Worm (Caenorhabditis elegans) whole organism, L2 larva: ENCODE data around the gene str-238.

Experiments used
- C34F6.9 ChIP-seq: fragments of 150-350 bp; optimal IDR thresholded peaks from 2 replicates; lab custom pipeline; 2014; ENCODE audit warnings: missing biosample characterization, missing genetic modification characterization
- F13H6.1 ChIP-seq: sonication (generic microtip); optimal IDR thresholded peaks from 2 replicates; lab custom pipeline; 2016; ENCODE audit warnings: missing genetic modification characterization, missing compliant biosample characterization
- Y55F3AM.14 ChIP-seq: fragments of 200-800 bp; sonication (Bioruptor generic); optimal IDR thresholded peaks from 2 replicates; lab custom pipeline; 2018; ENCODE audit warnings: mild to moderate bottlenecking, missing genetic modification characterization, missing compliant biosample characterization
- ZK546.5 ChIP-seq: sonication (generic microtip); optimal IDR thresholded peaks from 2 replicates; lab custom pipeline; 2017; ENCODE audit warnings: missing biosample characterization, missing genetic modification characterization
- aly-2 ChIP-seq: fragments of 150-350 bp; optimal IDR thresholded peaks from 2 replicates; lab custom pipeline; 2014; ENCODE audit warnings: missing biosample characterization, missing genetic modification characterization
- ama-1 ChIP-seq: fragments of 150-350 bp; optimal IDR thresholded peaks from 2 replicates; lab custom pipeline; 2018; ENCODE audit warnings: inconsistent platforms
- blmp-1 ChIP-seq: sonication (generic microtip); optimal IDR thresholded peaks from 2 replicates; lab custom pipeline; 2017; ENCODE audit warnings: missing genetic modification characterization, mild to moderate bottlenecking, missing compliant biosample characterization, antibody characterized with exemption, moderate library complexity; ENCODE audit not compliant: insufficient read depth
- ceh-16 ChIP-seq: fragments of 150-350 bp; optimal IDR thresholded peaks from 2 replicates; lab custom pipeline; 2014; ENCODE audit warnings: missing biosample characterization, missing genetic modification characterization
- crh-2 ChIP-seq: sonication (generic microtip); optimal IDR thresholded peaks from 2 replicates; lab custom pipeline; 2017; ENCODE audit warnings: missing biosample characterization, missing genetic modification characterization
- dmd-4 ChIP-seq: sonication (generic microtip); optimal IDR thresholded peaks from 2 replicates; lab custom pipeline; 2017; ENCODE audit warnings: missing biosample characterization, missing genetic modification characterization
- elt-1 ChIP-seq: fragments of 150-350 bp; optimal IDR thresholded peaks from 2 replicates; lab custom pipeline; 2014; ENCODE audit warnings: missing biosample characterization, missing genetic modification characterization
- elt-3 ChIP-seq: sonication (generic microtip); optimal IDR thresholded peaks from 2 replicates; lab custom pipeline; 2017; ENCODE audit warnings: missing biosample characterization, missing genetic modification characterization
- fos-1 ChIP-seq: fragments of 150-350 bp; optimal IDR thresholded peaks from 2 replicates; lab custom pipeline; 2014; ENCODE audit warnings: missing biosample characterization, missing genetic modification characterization
- lin-11 ChIP-seq: fragments of 150-350 bp; sonication (generic microtip); optimal IDR thresholded peaks from 2 replicates; lab custom pipeline; 2014; ENCODE audit warnings: missing biosample characterization, missing genetic modification characterization, inconsistent platforms, mixed read lengths
- lin-13 ChIP-seq: fragments of 150-350 bp; optimal IDR thresholded peaks from 2 replicates; lab custom pipeline; 2014; ENCODE audit warnings: missing biosample characterization, missing genetic modification reagents, missing genetic modification characterization
- mab-5 ChIP-seq: fragments of 150-350 bp; optimal IDR thresholded peaks from 2 replicates; lab custom pipeline; 2014; ENCODE audit warnings: missing biosample characterization, missing genetic modification characterization
- nhr-10 ChIP-seq: sonication (generic microtip); optimal IDR thresholded peaks from 2 replicates; lab custom pipeline; 2017; ENCODE audit warnings: missing biosample characterization, missing genetic modification characterization
- nhr-11 ChIP-seq: fragments of 150-350 bp; optimal IDR thresholded peaks from 2 replicates; lab custom pipeline; 2014; ENCODE audit warnings: missing biosample characterization, missing genetic modification characterization
- nhr-23 ChIP-seq: fragments of 150-350 bp; optimal IDR thresholded peaks from 2 replicates; lab custom pipeline; 2014; ENCODE audit warnings: missing biosample characterization, missing genetic modification reagents, missing genetic modification characterization
- nhr-237 ChIP-seq: fragments of 150-350 bp; optimal IDR thresholded peaks from 2 replicates; lab custom pipeline; 2014; ENCODE audit warnings: missing biosample characterization, missing genetic modification characterization
- nhr-25 ChIP-seq: fragments of 150-350 bp; sonication (generic microtip); optimal IDR thresholded peaks from 3 replicates; lab custom pipeline; 2014; ENCODE audit warnings: missing biosample characterization, missing genetic modification characterization
- nhr-77 ChIP-seq: fragments of 150-350 bp; optimal IDR thresholded peaks from 2 replicates; lab custom pipeline; 2014; ENCODE audit warnings: missing biosample characterization, missing genetic modification characterization
- peb-1 ChIP-seq: fragments of 150-350 bp; optimal IDR thresholded peaks from 2 replicates; lab custom pipeline; 2014; ENCODE audit warnings: missing biosample characterization, missing genetic modification characterization
- skn-1 ChIP-seq: sonication (generic microtip); optimal IDR thresholded peaks from 2 replicates; lab custom pipeline; 2017; ENCODE audit warnings: missing biosample characterization, missing genetic modification characterization
- sma-3 ChIP-seq: sonication (generic microtip); optimal IDR thresholded peaks from 2 replicates; lab custom pipeline; 2016; ENCODE audit warnings: missing genetic modification reagents, missing genetic modification characterization, missing compliant biosample characterization
- sma-9 ChIP-seq, 2 experiments: fragments of 150-350 bp in 1 of 2; sonication (generic microtip) in 1 of 2; optimal IDR thresholded peaks; 2 replicates each; lab custom pipeline; 2014 to 2016; ENCODE audit warnings: missing genetic modification characterization in 2 of 2, mild to moderate bottlenecking in 1 of 2, missing biosample characterization in 1 of 2, missing compliant biosample characterization in 1 of 2, missing genetic modification reagents in 1 of 2, moderate library complexity in 1 of 2
- snpc-4 ChIP-seq: fragments of 150-350 bp; optimal IDR thresholded peaks from 2 replicates; lab custom pipeline; 2014; ENCODE audit warnings: missing biosample characterization, missing genetic modification characterization
- unc-55 ChIP-seq: fragments of 150-350 bp; sonication (generic microtip); optimal IDR thresholded peaks from 3 replicates; lab custom pipeline; 2014; ENCODE audit warnings: missing biosample characterization, missing genetic modification reagents, missing genetic modification characterization
- unc-62 ChIP-seq: fragments of 150-350 bp; optimal IDR thresholded peaks from 2 replicates; lab custom pipeline; 2014; ENCODE audit warnings: missing biosample characterization, missing genetic modification reagents, missing genetic modification characterization
- zag-1 ChIP-seq: fragments of 150-350 bp; optimal IDR thresholded peaks from 2 replicates; lab custom pipeline; 2014; ENCODE audit warnings: missing biosample characterization, missing genetic modification characterization
- ztf-1 ChIP-seq: fragments of 200-800 bp; sonication (Bioruptor generic); conservative IDR thresholded peaks from 2 replicates; pipeline ENCODE4 v1.3.6; 2022; ENCODE audit warnings: missing genetic modification characterization, missing compliant biosample characterization
- ztf-11 ChIP-seq: sonication (generic microtip); optimal IDR thresholded peaks from 2 replicates; lab custom pipeline; 2017; ENCODE audit warnings: missing biosample characterization, missing genetic modification characterization
- ztf-4 ChIP-seq: fragments of 150-350 bp; optimal IDR thresholded peaks from 2 replicates; lab custom pipeline; 2014; ENCODE audit warnings: missing biosample characterization, missing genetic modification characterization

The str-238 gene

DNA sequence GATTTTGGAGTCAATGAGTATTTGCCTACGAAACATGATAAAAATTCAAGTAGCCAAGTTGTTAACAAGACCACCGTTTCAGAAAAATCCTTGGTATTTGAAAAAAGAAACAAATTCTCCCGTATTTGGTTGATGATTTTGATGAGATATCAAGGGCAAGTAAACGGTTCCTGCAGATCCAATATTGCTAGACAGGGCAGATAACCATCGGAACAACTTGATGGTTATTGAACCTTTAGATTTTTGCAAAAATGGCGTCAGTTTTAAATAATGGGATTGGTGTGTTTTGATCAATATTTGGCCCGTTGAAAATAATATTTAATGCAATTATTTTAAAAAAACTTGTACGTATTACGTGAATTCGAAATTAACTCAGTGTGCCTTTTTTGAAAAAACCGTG is 35.4 kb downstream of the str-238 start:
- peak; percentile 3 for TF ChIP-seq elt-1
- peak; percentile 70 for TF ChIP-seq sma-9 (GFP tag; optimal IDR thresholded peaks at IDR 0.05; lab: Kevin White, UChicago)
- TF ChIP-seq sma-9 (tag; optimal IDR thresholded peaks at IDR 0.05; lab: Kevin White, UChicago): no peak
- no peak for TF ChIP-seq crh-2

DNA sequence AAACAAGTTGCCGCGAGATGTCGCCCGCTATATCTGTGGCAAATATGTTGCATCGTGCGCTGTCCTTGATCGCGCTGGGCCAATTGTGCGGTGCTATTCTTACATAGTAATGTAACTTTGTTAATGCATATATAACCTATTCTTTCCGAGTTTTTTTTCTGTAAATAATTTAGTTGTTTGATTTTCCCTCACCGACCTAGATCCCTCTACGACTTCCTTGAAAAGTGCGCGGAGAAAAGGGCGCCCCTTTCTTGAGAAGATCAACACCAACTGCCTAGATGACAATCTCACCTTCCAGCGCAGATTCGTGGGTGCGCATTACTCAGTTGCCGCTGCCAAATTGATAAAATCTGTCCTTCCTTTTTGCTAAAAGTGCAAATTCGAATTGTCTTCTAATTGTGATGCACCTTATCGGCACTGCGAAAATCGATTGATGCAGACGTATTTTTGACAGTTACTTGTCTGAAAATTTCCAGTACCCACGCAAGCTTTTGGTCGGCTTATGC is 36.8 kb downstream of the str-238 start:
- TF ChIP-seq Y55F3AM.14 (GFP tag; lab: Kevin White, UChicago) (no peak), ceh-16 (peak; percentile 33), sma-3 (GFP tag; lab: Kevin White, UChicago) (no peak), ztf-1 (GFP tag; lab: Robert Waterston, UW) (no peak), nhr-237 (tag; lab: Kevin White, UChicago) (no peak), nhr-23 (tag; lab: Kevin White, UChicago) (no peak), ztf-4 (tag; lab: Kevin White, UChicago) (no peak), nhr-25 (tag; lab: Kevin White, UChicago) (no peak), unc-62 (GFP tag; lab: Kevin White, UChicago) (no peak), ztf-11 (tag; lab: Kevin White, UChicago) (no peak), sma-9 (GFP tag; optimal IDR thresholded peaks at IDR 0.05; lab: Kevin White, UChicago) (peak; percentile 77), sma-9 (tag; optimal IDR thresholded peaks at IDR 0.05; lab: Kevin White, UChicago) (no peak), lin-11 (tag; lab: Kevin White, UChicago) (no peak), F13H6.1 (no peak), unc-55 (GFP tag; lab: Kevin White, UChicago) (no peak), elt-1 (peak; percentile 89), ZK546.5 (tag; lab: Kevin White, UChicago) (no peak), lin-13 (GFP tag; lab: Kevin White, UChicago) (no peak), nhr-11 (no peak), snpc-4 (tag; lab: Kevin White, UChicago) (no peak), aly-2 (tag; lab: Kevin White, UChicago) (no peak), peb-1 (tag; lab: Kevin White, UChicago) (no peak), blmp-1 (tag; lab: Kevin White, UChicago) (no peak)

DNA sequence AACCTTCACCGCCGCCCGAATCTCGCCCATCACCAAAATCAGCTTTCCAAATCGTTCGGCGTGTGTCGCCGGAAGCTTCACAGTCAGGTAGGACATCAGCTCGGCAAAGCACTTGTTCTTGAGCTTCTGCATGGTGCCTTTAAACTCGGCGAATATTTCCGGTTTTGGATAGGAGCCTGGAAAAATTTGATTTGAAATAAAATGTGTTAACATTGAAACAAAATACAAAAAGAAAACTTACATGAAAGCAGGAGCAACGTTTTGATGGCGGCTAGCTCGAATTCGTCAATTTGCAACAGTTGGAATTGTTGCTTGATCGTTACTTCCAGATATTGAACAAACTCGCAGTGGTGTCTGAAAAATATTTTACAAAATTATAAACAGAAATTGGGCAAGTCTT is 37.9 kb downstream of the str-238 start:
- TF ChIP-seq dmd-4 (tag; lab: Kevin White, UChicago) (no peak), ama-1 (lab: Kevin White, UChicago) (no peak), nhr-10 (tag; lab: Kevin White, UChicago) (no peak), unc-55 (GFP tag; lab: Kevin White, UChicago) (no peak), nhr-237 (tag; lab: Kevin White, UChicago) (no peak), zag-1 (tag; lab: Kevin White, UChicago) (no peak), F13H6.1 (no peak), peb-1 (tag; lab: Kevin White, UChicago) (no peak), sma-9 (GFP tag; optimal IDR thresholded peaks at IDR 0.05; lab: Kevin White, UChicago) (no peak), sma-9 (tag; optimal IDR thresholded peaks at IDR 0.05; lab: Kevin White, UChicago) (no peak), nhr-25 (tag; lab: Kevin White, UChicago) (no peak), unc-62 (GFP tag; lab: Kevin White, UChicago) (no peak), C34F6.9 (no peak)
- TF ChIP-seq, all 48 proteins: peak for 0

- TF ChIP-seq nhr-25 (tag; lab: Kevin White, UChicago) (no peak), mab-5 (no peak), lin-11 (tag; lab: Kevin White, UChicago) (no peak), unc-55 (GFP tag; lab: Kevin White, UChicago) (no peak), nhr-23 (tag; lab: Kevin White, UChicago) (no peak), ztf-1 (GFP tag; lab: Robert Waterston, UW) (no peak), zag-1 (tag; lab: Kevin White, UChicago) (no peak), blmp-1 (tag; lab: Kevin White, UChicago) (no peak), C34F6.9 (no peak), fos-1 (tag; lab: Kevin White, UChicago) (no peak), nhr-237 (tag; lab: Kevin White, UChicago) (no peak), sma-9 (GFP tag; optimal IDR thresholded peaks at IDR 0.05; lab: Kevin White, UChicago) (no peak), sma-9 (tag; optimal IDR thresholded peaks at IDR 0.05; lab: Kevin White, UChicago) (no peak), elt-3 (tag; lab: Kevin White, UChicago) (no peak), skn-1 (tag; lab: Kevin White, UChicago) (no peak), Y55F3AM.14 (GFP tag; lab: Kevin White, UChicago) (no peak), aly-2 (tag; lab: Kevin White, UChicago) (no peak), nhr-11 (no peak), nhr-77 (tag; lab: Kevin White, UChicago) (no peak)
Measured at ce11 chrV:803472-803871, 38.6 kb downstream of the str-238 start.
